Worm (Caenorhabditis elegans) whole organism, young adult: ENCODE results near the gene acl-9.

Source experiments
- B0019.2 ChIP-seq: fragments of 200-800 bp; sonication (Bioruptor generic); conservative IDR thresholded peaks from 2 replicates; pipeline ENCODE4 v1.3.6; 2022; ENCODE audit warnings: missing genetic modification reagents, missing genetic modification characterization, missing compliant biosample characterization
- C06A6.2 ChIP-seq: fragments of 200-800 bp; sonication (Bioruptor generic); conservative IDR thresholded peaks from 2 replicates; pipeline ENCODE4 v1.3.6; 2022; ENCODE audit warnings: missing genetic modification characterization, missing compliant biosample characterization
- C17E4.6 ChIP-seq: fragments of 200-800 bp; sonication (Bioruptor generic); IDR thresholded peaks from 2 replicates; pipeline ENCODE4 v1.3.6; 2022; ENCODE audit warnings: missing genetic modification reagents, missing genetic modification characterization, missing compliant biosample characterization
- F33H1.4 ChIP-seq: fragments of 200-800 bp; sonication (Bioruptor generic); IDR thresholded peaks from 2 replicates; pipeline ENCODE4 v1.3.6; 2022; ENCODE audit warnings: missing genetic modification reagents, missing genetic modification characterization, missing compliant biosample characterization
- F37B4.10 ChIP-seq: fragments of 200-800 bp; sonication (Bioruptor generic); IDR thresholded peaks from 2 replicates; pipeline ENCODE4 v1.3.6; 2022; ENCODE audit warnings: missing genetic modification characterization, missing compliant biosample characterization
- F49E8.2 ChIP-seq: sonication (generic microtip); optimal IDR thresholded peaks from 3 replicates; lab custom pipeline; 2017; ENCODE audit warnings: missing genetic modification characterization, mild to moderate bottlenecking, missing compliant biosample characterization, antibody characterized with exemption, moderate library complexity; ENCODE audit not compliant: insufficient read depth
- Y67H2A.10 ChIP-seq: fragments of 200-800 bp; sonication (Bioruptor generic); conservative IDR thresholded peaks from 2 replicates; pipeline ENCODE4 v1.3.6; 2022; ENCODE audit warnings: missing genetic modification reagents, missing genetic modification characterization, missing compliant biosample characterization
- ama-1 ChIP-seq, 3 experiments: fragments of 150-350 bp in 1 of 3; sonication (generic microtip) in 2 of 3; optimal IDR thresholded peaks; 2 replicates each; lab custom pipeline; 2014 to 2018; ENCODE audit warnings: missing biosample characterization in 2 of 3, missing genetic modification characterization in 2 of 3, missing genetic modification reagents in 2 of 3
- atf-7 ChIP-seq: sonication (generic microtip); optimal IDR thresholded peaks from 2 replicates; lab custom pipeline; 2017; ENCODE audit warnings: mild to moderate bottlenecking, missing genetic modification characterization, missing compliant biosample characterization
- ceh-58 ChIP-seq: fragments of 200-800 bp; sonication (Bioruptor generic); IDR thresholded peaks from 2 replicates; pipeline ENCODE4 v1.3.6; 2022; ENCODE audit warnings: missing genetic modification characterization, missing compliant biosample characterization
- die-1 ChIP-seq: sonication (generic microtip); optimal IDR thresholded peaks from 2 replicates; lab custom pipeline; 2016; ENCODE audit warnings: missing genotype, mild to moderate bottlenecking, missing genetic modification characterization, missing compliant biosample characterization
- dpff-1 ChIP-seq: sonication (generic microtip); optimal IDR thresholded peaks from 2 replicates; lab custom pipeline; 2017; ENCODE audit warnings: mild to moderate bottlenecking, missing genetic modification characterization, missing compliant biosample characterization
- dpl-1 ChIP-seq: fragments of 150-350 bp; optimal IDR thresholded peaks from 2 replicates; lab custom pipeline; 2014; ENCODE audit warnings: missing biosample characterization, missing genetic modification reagents, missing genetic modification characterization
- egl-44 ChIP-seq: fragments of 200-800 bp; sonication (Bioruptor generic); IDR thresholded peaks from 2 replicates; pipeline ENCODE4 v1.3.6; 2022; ENCODE audit warnings: missing genetic modification reagents, missing genetic modification characterization, missing compliant biosample characterization
- egrh-3 ChIP-seq: fragments of 200-800 bp; sonication (Bioruptor generic); IDR thresholded peaks from 2 replicates; pipeline ENCODE4 v1.3.6; 2022; ENCODE audit warnings: missing genetic modification reagents, missing genetic modification characterization, missing compliant biosample characterization
- ekl-4 ChIP-seq: fragments of 200-800 bp; sonication (Bioruptor generic); IDR thresholded peaks from 2 replicates; pipeline ENCODE4 v1.3.6; 2022; ENCODE audit warnings: missing genetic modification reagents, missing genetic modification characterization, missing compliant biosample characterization
- fkh-3 ChIP-seq: sonication (generic microtip); optimal IDR thresholded peaks from 2 replicates; lab custom pipeline; 2016; ENCODE audit warnings: mild to moderate bottlenecking, missing genetic modification characterization, missing compliant biosample characterization
- hmg-1.2 ChIP-seq: fragments of 200-800 bp; sonication (Bioruptor generic); IDR thresholded peaks from 2 replicates; pipeline ENCODE4 v1.3.6; 2022; ENCODE audit warnings: missing genetic modification reagents, missing genetic modification characterization, missing compliant biosample characterization
- hrde-1 ChIP-seq: sonication (generic microtip); optimal IDR thresholded peaks from 2 replicates; lab custom pipeline; 2016; ENCODE audit warnings: missing genetic modification characterization, mild to moderate bottlenecking, missing compliant biosample characterization, moderate library complexity, missing genotype, missing genetic modification reagents, borderline replicate concordance
- hsf-1 ChIP-seq: fragments of 200-800 bp; sonication (Bioruptor generic); IDR thresholded peaks from 2 replicates; pipeline ENCODE4 v1.3.6; 2022; ENCODE audit warnings: missing genetic modification reagents, missing genetic modification characterization, missing compliant biosample characterization
- let-607 ChIP-seq, 2 experiments: fragments of 200-800 bp in 1 of 2; sonication (Bioruptor generic) in 1 of 2; sonication (generic microtip) in 1 of 2; optimal IDR thresholded peaks; 2 replicates each; lab custom pipeline; 2016 to 2018; ENCODE audit warnings: mild to moderate bottlenecking in 2 of 2, missing compliant biosample characterization in 2 of 2, missing genetic modification characterization in 2 of 2, moderate library complexity in 2 of 2, missing genotype in 1 of 2
- lir-1 ChIP-seq: fragments of 200-800 bp; sonication (Bioruptor generic); conservative IDR thresholded peaks from 2 replicates; pipeline ENCODE4 v1.3.6; 2022; ENCODE audit warnings: missing genetic modification reagents, missing genetic modification characterization, missing compliant biosample characterization
- lsl-1 ChIP-seq: fragments of 200-800 bp; sonication (Bioruptor generic); optimal IDR thresholded peaks from 2 replicates; lab custom pipeline; 2018; ENCODE audit warnings: mild to moderate bottlenecking, missing genetic modification characterization, moderate library complexity, missing compliant biosample characterization
- madf-3 ChIP-seq: fragments of 200-800 bp; sonication (Bioruptor generic); IDR thresholded peaks from 2 replicates; pipeline ENCODE4 v1.3.6; 2022; ENCODE audit warnings: missing genetic modification reagents, missing genetic modification characterization, missing compliant biosample characterization
- madf-6 ChIP-seq: fragments of 200-800 bp; sonication (Bioruptor generic); IDR thresholded peaks from 2 replicates; pipeline ENCODE4 v1.3.6; 2022; ENCODE audit warnings: missing genetic modification reagents, missing genetic modification characterization, missing compliant biosample characterization
- madf-8 ChIP-seq: fragments of 200-800 bp; sonication (Bioruptor generic); conservative IDR thresholded peaks from 2 replicates; pipeline ENCODE4 v1.3.6; 2022; ENCODE audit warnings: missing genetic modification reagents, missing genetic modification characterization, missing compliant biosample characterization
- mel-28 ChIP-seq: sonication (generic microtip); optimal IDR thresholded peaks from 2 replicates; lab custom pipeline; 2016; ENCODE audit warnings: borderline replicate concordance, mild to moderate bottlenecking, missing genetic modification characterization, missing compliant biosample characterization
- nhr-80 ChIP-seq: sonication (generic microtip); optimal IDR thresholded peaks from 2 replicates; lab custom pipeline; 2016; ENCODE audit warnings: missing genetic modification characterization, missing compliant biosample characterization
- nhr-90 ChIP-seq: sonication (generic microtip); optimal IDR thresholded peaks from 2 replicates; lab custom pipeline; 2016; ENCODE audit warnings: missing genotype, mild to moderate bottlenecking, missing genetic modification characterization, missing compliant biosample characterization
- pbrm-1 ChIP-seq: fragments of 200-800 bp; sonication (Bioruptor generic); IDR thresholded peaks from 2 replicates; pipeline ENCODE4 v1.3.6; 2022; ENCODE audit warnings: missing genetic modification reagents, missing genetic modification characterization, missing compliant biosample characterization
- snpc-1.3 ChIP-seq: sonication (generic microtip); optimal IDR thresholded peaks from 2 replicates; lab custom pipeline; 2017; ENCODE audit warnings: missing genetic modification characterization, mild to moderate bottlenecking, missing compliant biosample characterization, antibody characterized with exemption, moderate library complexity, missing genotype, missing genetic modification reagents; ENCODE audit not compliant: insufficient read depth
- snpc-3.4 ChIP-seq: sonication (generic microtip); optimal IDR thresholded peaks from 2 replicates; lab custom pipeline; 2017; ENCODE audit warnings: missing genetic modification characterization, mild to moderate bottlenecking, missing compliant biosample characterization, antibody characterized with exemption, moderate library complexity, missing genotype, missing genetic modification reagents
- xnd-1 ChIP-seq: sonication (generic microtip); optimal IDR thresholded peaks from 2 replicates; lab custom pipeline; 2016; ENCODE audit warnings: missing genotype, missing genetic modification reagents, missing genetic modification characterization, missing compliant biosample characterization
- ztf-25 ChIP-seq: fragments of 200-800 bp; sonication (Bioruptor generic); IDR thresholded peaks from 2 replicates; pipeline ENCODE4 v1.3.6; 2022; ENCODE audit warnings: missing genetic modification reagents, missing genetic modification characterization, missing compliant biosample characterization
- ztf-3 ChIP-seq: fragments of 200-800 bp; sonication (Bioruptor generic); optimal IDR thresholded peaks from 2 replicates; lab custom pipeline; 2018; ENCODE audit warnings: mild to moderate bottlenecking, missing genetic modification characterization, missing compliant biosample characterization

acl-9 gene

ce11 chrV:6433446-6434178, 19.4 kb upstream of the acl-9 start, which contains the start of the genes gad-1 and erfa-1 (continued):
- TF ChIP-seq fkh-3 (tag; lab: Kevin White, UChicago) (no peak), lir-1 (GFP tag; lab: Robert Waterston, UW) (no peak), hrde-1 (no peak), atf-7 (no peak), B0019.2 (GFP tag; lab: Robert Waterston, UW) (no peak), madf-8 (peak; percentile 53)

ce11 chrV:6436332-6436731, 16.7 kb upstream of the acl-9 start, which contains the start of gene hpo-19:
Gene hpo-19, plus strand, starts transcription at chrV:6436645.
- TF ChIP-seq nhr-80 (tag; lab: Kevin White, UChicago) (peak; percentile 61), F49E8.2 (tag; lab: Kevin White, UChicago) (peak; percentile 35), Y67H2A.10 (no peak), lsl-1 (no peak), ztf-3 (GFP tag; lab: Kevin White, UChicago) (no peak), C06A6.2 (no peak), dpl-1 (GFP tag; lab: Kevin White, UChicago) (no peak), xnd-1 (tag; lab: Kevin White, UChicago) (no peak), die-1 (tag; lab: Kevin White, UChicago) (no peak), F33H1.4 (GFP tag; lab: Robert Waterston, UW) (no peak), nhr-90 (tag; lab: Kevin White, UChicago) (no peak), mel-28 (tag; lab: Kevin White, UChicago) (no peak), snpc-1.3 (tag; lab: Kevin White, UChicago) (no peak), hrde-1 (no peak), ekl-4 (peak; percentile 19; the same call in 1 of the 2 replicates), ceh-58 (GFP tag; lab: Robert Waterston, UW) (no peak), snpc-3.4 (tag; lab: Kevin White, UChicago) (peak; percentile 45), madf-6 (GFP tag; lab: Robert Waterston, UW) (peak; percentile 26; the same call in 1 of the 2 replicates), madf-3 (GFP tag; lab: Robert Waterston, UW) (0 out of 2 replicates have a peak, but pooled peaks have one; percentile 54), pbrm-1 (no peak)

ce11 chrV:6438601-6439000, 14.4 kb upstream of the acl-9 start, which contains the start of gene T05H4.4:
Gene T05H4.4, plus strand, starts transcription at chrV:6438901.
- TF ChIP-seq hsf-1 = no peak
- TF ChIP-seq egrh-3 = no peak
- TF ChIP-seq ztf-25 = no peak
- TF ChIP-seq dpff-1 (tag; lab: Kevin White, UChicago) = no peak

DNA sequence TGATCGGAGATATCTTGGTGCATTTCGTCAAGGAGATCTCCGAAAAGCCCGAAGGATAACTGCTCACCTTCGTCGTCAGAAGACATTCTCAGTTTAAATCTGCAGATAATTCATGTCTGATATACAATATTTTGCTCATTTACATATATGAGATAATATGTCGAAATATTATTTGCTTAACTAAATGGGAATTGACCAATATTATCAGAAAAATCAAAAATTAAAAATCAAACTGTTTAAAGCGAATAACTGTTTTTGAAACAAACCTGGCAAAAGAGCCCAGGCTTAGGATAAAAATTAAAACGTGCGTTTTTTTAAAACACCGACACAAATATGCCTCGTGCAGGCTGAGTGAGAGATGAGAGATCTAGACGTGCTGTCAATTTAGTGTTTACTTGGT, 11.4 kb upstream of the acl-9 start, which contains the start of gene T05H4.15:
Gene T05H4.15, minus strand, starts transcription at position 101 of the 400 bp plus-strand sequence.
- TF ChIP-seq ama-1 (optimal IDR thresholded peaks at IDR 0.05; lab: Kevin White, UChicago) (no peak), ama-1 (GFP tag; optimal IDR thresholded peaks at IDR 0.05; lab: Kevin White, UChicago) (no peak)

DNA sequence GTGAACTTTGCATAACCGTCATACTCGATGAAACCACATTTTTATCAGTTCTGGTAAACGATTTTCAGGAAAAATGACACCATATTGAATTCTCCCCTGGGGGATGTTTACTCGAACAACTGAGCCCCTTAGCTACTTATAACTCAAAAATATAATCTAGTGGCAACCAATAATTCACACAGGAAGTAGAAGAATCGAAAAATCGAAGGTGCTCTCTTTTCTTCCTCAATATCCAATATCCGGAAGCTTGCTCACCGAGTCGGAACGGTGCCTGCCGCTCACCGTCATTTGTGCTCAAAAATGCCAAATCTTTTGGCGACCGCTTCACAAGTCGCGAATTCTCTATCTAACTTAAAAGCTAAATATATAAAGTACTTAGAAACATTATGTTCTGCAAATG, 11.0 kb upstream of the acl-9 start, which contains the start of gene T05H4.3:
Gene T05H4.3, plus strand, starts transcription at position 301 of the 400 bp plus-strand sequence.
- no peak for TF ChIP-seq egl-44 (GFP tag; lab: Robert Waterston, UW)
- TF ChIP-seq F37B4.10 = no peak
- TF ChIP-seq hmg-1.2 (GFP tag; lab: Robert Waterston, UW) = no peak
- no peak for TF ChIP-seq let-607 (tag; optimal IDR thresholded peaks at IDR 0.05; lab: Kevin White, UChicago)
- TF ChIP-seq hsf-1 = no peak
- TF ChIP-seq C17E4.6 (GFP tag; lab: Robert Waterston, UW) = no peak
